ENCODE assay signal across 5 fruit fly cellular contexts in genomic region chr3L:11135846-11136245, dm6.
TF ChIP-seq lines count a peak whose summit lies in the region.

TSS of gene IRSp53 (plus strand) at chr3L:11136049.

- peak; percentile 77 for TF ChIP-seq CTCF in whole organism, embryonic (GFP tag; optimal IDR thresholded peaks at IDR 0.05; lab: Kevin White, UChicago)

TF ChIP-seq in whole organism, adult, 20 proteins besides CTCF, POLR2A, EP300 and RAD21:
- TF ChIP-seq CG7045 (GFP tag; optimal IDR thresholded peaks at IDR 0.05; lab: Kevin White, UChicago) (no peak), toe (GFP tag; optimal IDR thresholded peaks at IDR 0.05; lab: Kevin White, UChicago) (no peak), CG1620 (GFP tag; optimal IDR thresholded peaks at IDR 0.05; lab: Kevin White, UChicago) (no peak), tj (GFP tag; optimal IDR thresholded peaks at IDR 0.05; lab: Kevin White, UChicago) (no peak), cic (GFP tag; optimal IDR thresholded peaks at IDR 0.05; lab: Kevin White, UChicago) (no peak), CG11617 (GFP tag; optimal IDR thresholded peaks at IDR 0.05; lab: Kevin White, UChicago) (no peak), ovo (GFP tag; optimal IDR thresholded peaks at IDR 0.05; lab: Kevin White, UChicago) (no peak), kay (GFP tag; lab: Kevin White, UChicago; ENCODE audit: borderline replicate concordance) (peak; percentile 66), CG5204 (GFP tag; optimal IDR thresholded peaks at IDR 0.05; lab: Kevin White, UChicago) (no peak), CG7101 (tag; optimal IDR thresholded peaks at IDR 0.05; lab: Kevin White, UChicago) (peak; percentile 4), bab1 (GFP tag; optimal IDR thresholded peaks at IDR 0.05; lab: Kevin White, UChicago) (peak; percentile 69), Clk (GFP tag; optimal IDR thresholded peaks at IDR 0.05; lab: Kevin White, UChicago) (no peak), Hr96 (GFP tag; optimal IDR thresholded peaks at IDR 0.05; lab: Kevin White, UChicago) (no peak), CG14711 (tag; optimal IDR thresholded peaks at IDR 0.05; lab: Kevin White, UChicago) (no peak), cnc (optimal IDR thresholded peaks at IDR 0.05; lab: Kevin White, UChicago) (no peak), pad (GFP tag; optimal IDR thresholded peaks at IDR 0.05; lab: Kevin White, UChicago) (no peak), Mnt (GFP tag; optimal IDR thresholded peaks at IDR 0.05; lab: Kevin White, UChicago) (peak; percentile 46)

TF ChIP-seq in whole organism, embryonic, 481 proteins besides CTCF, POLR2A, EP300 and RAD21 (continues in another document):
- TF ChIP-seq gro (GFP tag; optimal IDR thresholded peaks at IDR 0.05; lab: Kevin White, UChicago) (peak; percentile 21), CG13123 (GFP tag; optimal IDR thresholded peaks at IDR 0.05; lab: Kevin White, UChicago) (no peak), inv (GFP tag; IDR thresholded peaks at IDR 0.05; lab: Robert Waterston, UW; ENCODE audit: partially characterized antibody) (no peak), ham (GFP tag; IDR thresholded peaks at IDR 0.05; lab: Robert Waterston, UW) (no peak), pfk (GFP tag; optimal IDR thresholded peaks at IDR 0.05; lab: Kevin White, UChicago) (no peak), CG15479 (GFP tag; optimal IDR thresholded peaks at IDR 0.05; lab: Kevin White, UChicago) (no peak), unc-4 (GFP tag; IDR thresholded peaks at IDR 0.05; lab: Robert Waterston, UW; ENCODE audit: partially characterized antibody) (no peak), dmrt11E (tag; optimal IDR thresholded peaks at IDR 0.05; lab: Kevin White, UChicago) (no peak), Bgb (GFP tag; IDR thresholded peaks at IDR 0.05; lab: Robert Waterston, UW; ENCODE audit: partially characterized antibody) (0 out of 2 replicates have a peak, but pooled peaks have one; percentile 17), CG15514 (GFP tag; optimal IDR thresholded peaks at IDR 0.05; lab: Kevin White, UChicago) (peak; percentile 61), Gsc (GFP tag; IDR thresholded peaks at IDR 0.05; lab: Robert Waterston, UW) (no peak), sqz (GFP tag; optimal IDR thresholded peaks at IDR 0.05; lab: Kevin White, UChicago) (peak; percentile 37), ato (GFP tag; IDR thresholded peaks at IDR 0.05; lab: Robert Waterston, UW; ENCODE audit: partially characterized antibody) (peak; percentile 51; the same call in 1 of the 2 replicates), Jarid2 (GFP tag; optimal IDR thresholded peaks at IDR 0.05; lab: Kevin White, UChicago) (peak; percentile 79), tna (GFP tag; IDR thresholded peaks at IDR 0.05; lab: Robert Waterston, UW; ENCODE audit: partially characterized antibody) (peak; percentile 38; the same call in 1 of the 2 replicates), sens (GFP tag; lab: Kevin White, UChicago) (peak; percentile 57), stc (GFP tag; IDR thresholded peaks at IDR 0.05; lab: Robert Waterston, UW) (no peak)

TF ChIP-seq in whole organism, prepupa, 60 proteins besides CTCF, POLR2A, EP300 and RAD21:
- TF ChIP-seq Hr39 (GFP tag; optimal IDR thresholded peaks at IDR 0.05; lab: Kevin White, UChicago) (no peak), CG15336 (GFP tag; IDR thresholded peaks at IDR 0.05; lab: Robert Waterston, UW) (peak; percentile 27; the same call in 1 of the 2 replicates)
TF ChIP-seq in whole organism, prepupa: peak in this region for 1.

TF ChIP-seq in whole organism, pupa, 21 proteins besides CTCF, POLR2A, EP300 and RAD21:
- TF ChIP-seq Snoo (tag; optimal IDR thresholded peaks at IDR 0.05; lab: Kevin White, UChicago) (no peak), D1 (tag; optimal IDR thresholded peaks at IDR 0.05; lab: Kevin White, UChicago) (no peak), CG10348 (GFP tag; IDR thresholded peaks at IDR 0.05; lab: Robert Waterston, UW) (no peak), CG15710 (tag; optimal IDR thresholded peaks at IDR 0.05; lab: Kevin White, UChicago) (no peak), CG13204 (GFP tag; optimal IDR thresholded peaks at IDR 0.05; lab: Kevin White, UChicago) (no peak), CG8301 (tag; optimal IDR thresholded peaks at IDR 0.05; lab: Kevin White, UChicago) (no peak), Pif1B (GFP tag; optimal IDR thresholded peaks at IDR 0.05; lab: Kevin White, UChicago) (no peak), fd96Ca (GFP tag; IDR thresholded peaks at IDR 0.05; lab: Robert Waterston, UW) (no peak), gl (tag; optimal IDR thresholded peaks at IDR 0.05; lab: Kevin White, UChicago) (no peak), CG32121 (GFP tag; IDR thresholded peaks at IDR 0.05; lab: Robert Waterston, UW) (no peak), CG4496 (GFP tag; IDR thresholded peaks at IDR 0.05; lab: Robert Waterston, UW) (peak; percentile 18; the same call in 1 of the 3 replicates), CG12605 (GFP tag; IDR thresholded peaks at IDR 0.05; lab: Robert Waterston, UW) (0 out of 2 replicates have a peak, but pooled peaks have one; percentile 11), Pif1A (GFP tag; optimal IDR thresholded peaks at IDR 0.05; lab: Kevin White, UChicago) (no peak), CG17806 (tag; optimal IDR thresholded peaks at IDR 0.05; lab: Kevin White, UChicago) (no peak), CG8159 (tag; optimal IDR thresholded peaks at IDR 0.05; lab: Kevin White, UChicago) (peak; percentile 57), CG9948 (tag; optimal IDR thresholded peaks at IDR 0.05; lab: Kevin White, UChicago) (no peak), CG34367 (tag; optimal IDR thresholded peaks at IDR 0.05; lab: Kevin White, UChicago) (no peak), rn (GFP tag; IDR thresholded peaks at IDR 0.05; lab: Robert Waterston, UW) (no peak), Ets98B (GFP tag; IDR thresholded peaks at IDR 0.05; lab: Robert Waterston, UW) (peak; percentile 43; the same call in 1 of the 2 replicates), EcR (GFP tag; optimal IDR thresholded peaks at IDR 0.05; lab: Kevin White, UChicago) (no peak), CG14655 (GFP tag; optimal IDR thresholded peaks at IDR 0.05; lab: Kevin White, UChicago) (no peak)

TF ChIP-seq in whole organism, wandering third instar larva, 38 proteins besides CTCF, POLR2A, EP300 and RAD21:
- no peak for TF ChIP-seq tai (GFP tag; optimal IDR thresholded peaks at IDR 0.05; lab: Kevin White, UChicago)
- no peak for TF ChIP-seq woc (GFP tag; optimal IDR thresholded peaks at IDR 0.05; lab: Kevin White, UChicago)
- no peak for TF ChIP-seq HLH106 (tag; optimal IDR thresholded peaks at IDR 0.05; lab: Kevin White, UChicago)
- TF ChIP-seq Rel (GFP tag; optimal IDR thresholded peaks at IDR 0.05; lab: Kevin White, UChicago) = no peak
- TF ChIP-seq Rel (tag; optimal IDR thresholded peaks at IDR 0.05; lab: Kevin White, UChicago) = no peak
- TF ChIP-seq Hr83 (GFP tag; optimal IDR thresholded peaks at IDR 0.05; lab: Kevin White, UChicago; ENCODE audit: poor library complexity, severe bottlenecking) = no peak
- TF ChIP-seq CrebA (GFP tag; optimal IDR thresholded peaks at IDR 0.05; lab: Kevin White, UChicago; ENCODE audit: borderline replicate concordance) = peak; percentile 20
